Fruit fly (Drosophila melanogaster) whole organism, prepupa: Measurements from ENCODE around the gene CG3225.
A peak's percentile ranks its signal among the peaks of the same experiment; 100 is the strongest.

Experiments
- Blimp-1 ChIP-seq: fragments of 200-800 bp; sonication (Bioruptor generic); optimal IDR thresholded peaks from 3 replicates; lab custom pipeline; 2017; ENCODE audit warnings: missing biosample characterization, missing genetic modification characterization, mild to moderate bottlenecking, moderate library complexity, missing genetic modification reagents
- CG10631 ChIP-seq: fragments of 200-800 bp; sonication (Bioruptor generic); optimal IDR thresholded peaks from 2 replicates; lab custom pipeline; 2016; ENCODE audit warnings: missing biosample characterization, missing genetic modification characterization
- CG10669 ChIP-seq: fragments of 200-800 bp; sonication (Bioruptor generic); optimal IDR thresholded peaks from 3 replicates; lab custom pipeline; 2018; ENCODE audit warnings: missing biosample characterization, mild to moderate bottlenecking, missing genetic modification characterization, moderate library complexity
- CG11294 ChIP-seq: fragments of 200-800 bp; sonication (Bioruptor generic); IDR thresholded peaks from 2 replicates; pipeline ENCODE4 v1.3.6; 2022; ENCODE audit warnings: missing biosample characterization, missing genetic modification characterization
- CG11902 ChIP-seq: fragments of 200-800 bp; sonication (Bioruptor generic); optimal IDR thresholded peaks from 3 replicates; lab custom pipeline; 2016; ENCODE audit warnings: missing biosample characterization, missing genetic modification characterization
- CG15336 ChIP-seq: fragments of 200-800 bp; sonication (Bioruptor generic); IDR thresholded peaks from 2 replicates; pipeline ENCODE4 v1.3.6; 2022; ENCODE audit warnings: missing biosample characterization, missing genetic modification characterization
- CG1621 ChIP-seq: fragments of 200-800 bp; sonication (Bioruptor generic); optimal IDR thresholded peaks from 3 replicates; lab custom pipeline; 2018; ENCODE audit warnings: missing biosample characterization, mild to moderate bottlenecking, missing genetic modification characterization
- CG3032 ChIP-seq: fragments of 200-800 bp; optimal IDR thresholded peaks from 2 replicates; lab custom pipeline; 2019; ENCODE audit warnings: missing biosample characterization, mild to moderate bottlenecking, missing genetic modification characterization, moderate library complexity
- CG32006 ChIP-seq: fragments of 200-800 bp; sonication (Bioruptor generic); optimal IDR thresholded peaks from 3 replicates; lab custom pipeline; 2017; ENCODE audit warnings: missing biosample characterization, mild to moderate bottlenecking, missing genetic modification characterization
- CG34406 ChIP-seq: fragments of 200-800 bp; sonication (Bioruptor generic); optimal IDR thresholded peaks from 3 replicates; lab custom pipeline; 2016; ENCODE audit warnings: missing biosample characterization, missing genetic modification characterization
- CG3919 ChIP-seq: fragments of 200-800 bp; sonication (Bioruptor generic); optimal IDR thresholded peaks from 3 replicates; lab custom pipeline; 2016; ENCODE audit warnings: missing biosample characterization, missing genetic modification characterization
- CG4318 ChIP-seq: fragments of 200-800 bp; sonication (Bioruptor generic); optimal IDR thresholded peaks from 3 replicates; lab custom pipeline; 2017; ENCODE audit warnings: missing biosample characterization, mild to moderate bottlenecking, missing genetic modification characterization
- CG6163 ChIP-seq: fragments of 200-800 bp; sonication (Bioruptor generic); IDR thresholded peaks from 3 replicates; pipeline ENCODE4 v1.3.6; 2022; ENCODE audit warnings: missing biosample characterization, missing genetic modification characterization
- CG6276 ChIP-seq: fragments of 200-800 bp; sonication (Bioruptor generic); optimal IDR thresholded peaks from 2 replicates; lab custom pipeline; 2017; ENCODE audit warnings: missing biosample characterization, mild to moderate bottlenecking, missing genetic modification characterization
- CG6792 ChIP-seq: fragments of 200-800 bp; sonication (Bioruptor generic); optimal IDR thresholded peaks from 3 replicates; lab custom pipeline; 2016; ENCODE audit warnings: missing biosample characterization, missing genetic modification characterization
- CG6808 ChIP-seq: fragments of 200-800 bp; sonication (Bioruptor generic); optimal IDR thresholded peaks from 3 replicates; lab custom pipeline; 2017; ENCODE audit warnings: missing biosample characterization, missing genetic modification characterization, mild to moderate bottlenecking, moderate library complexity, missing genetic modification reagents
- CG6854 ChIP-seq: fragments of 200-800 bp; sonication (Bioruptor generic); optimal IDR thresholded peaks from 2 replicates; lab custom pipeline; 2017; ENCODE audit warnings: missing biosample characterization, mild to moderate bottlenecking, missing genetic modification characterization
- CG7368 ChIP-seq: fragments of 200-800 bp; sonication (Bioruptor generic); optimal IDR thresholded peaks from 3 replicates; lab custom pipeline; 2016; ENCODE audit warnings: missing biosample characterization, missing genetic modification characterization
- CG8119 ChIP-seq: fragments of 200-800 bp; sonication (Bioruptor generic); IDR thresholded peaks from 3 replicates; pipeline ENCODE4 v1.3.6; 2022; ENCODE audit warnings: missing biosample characterization, missing genetic modification characterization
- CG8319 ChIP-seq: fragments of 200-800 bp; sonication (Bioruptor generic); optimal IDR thresholded peaks from 3 replicates; lab custom pipeline; 2016; ENCODE audit warnings: missing biosample characterization, missing genetic modification characterization
- CG8632 ChIP-seq: fragments of 200-800 bp; sonication (Bioruptor generic); optimal IDR thresholded peaks from 3 replicates; lab custom pipeline; 2016; ENCODE audit warnings: missing biosample characterization, missing genetic modification characterization
- Eip78C ChIP-seq: fragments of 200-800 bp; sonication (Bioruptor generic); peaks from one replicate; lab custom pipeline; 2016; ENCODE audit warnings: missing biosample characterization, missing genetic modification characterization
- Eip93F ChIP-seq: fragments of 200-800 bp; sonication (Bioruptor generic); optimal IDR thresholded peaks from 2 replicates; lab custom pipeline; 2016; ENCODE audit warnings: missing biosample characterization, mild to moderate bottlenecking, missing genetic modification characterization
- Ets21C ChIP-seq: fragments of 200-800 bp; sonication (Bioruptor generic); optimal IDR thresholded peaks from 3 replicates; lab custom pipeline; 2016; ENCODE audit warnings: missing biosample characterization, missing genetic modification characterization
- Ets96B ChIP-seq: fragments of 200-800 bp; optimal IDR thresholded peaks from 2 replicates; lab custom pipeline; 2019; ENCODE audit warnings: missing biosample characterization, mild to moderate bottlenecking, missing genetic modification characterization, moderate library complexity
- Gug ChIP-seq: fragments of 200-800 bp; sonication (Bioruptor generic); IDR thresholded peaks from 2 replicates; pipeline ENCODE4 v1.3.6; 2022; ENCODE audit warnings: missing biosample characterization, missing genetic modification characterization
- Hr38 ChIP-seq: sonication (Bioruptor generic); optimal IDR thresholded peaks from 2 replicates; lab custom pipeline; 2016; ENCODE audit warnings: missing biosample characterization, missing genetic modification characterization
- Hr39 ChIP-seq: fragments of 200-800 bp; sonication (Bioruptor generic); optimal IDR thresholded peaks from 2 replicates; lab custom pipeline; 2016; ENCODE audit warnings: missing biosample characterization, missing genetic modification characterization
- Lpt ChIP-seq: fragments of 200-800 bp; sonication (Bioruptor generic); optimal IDR thresholded peaks from 3 replicates; lab custom pipeline; 2016; ENCODE audit warnings: missing biosample characterization, missing genetic modification characterization
- Sox102F ChIP-seq: fragments of 200-800 bp; sonication (Bioruptor generic); optimal IDR thresholded peaks from 2 replicates; lab custom pipeline; 2016; ENCODE audit warnings: missing biosample characterization, mild to moderate bottlenecking, missing genetic modification characterization
- Sox14 ChIP-seq: fragments of 200-800 bp; sonication (Bioruptor generic); optimal IDR thresholded peaks from 3 replicates; lab custom pipeline; 2016; ENCODE audit warnings: missing biosample characterization, missing genetic modification characterization
- achi ChIP-seq: fragments of 200-800 bp; sonication (Bioruptor generic); optimal IDR thresholded peaks from 3 replicates; lab custom pipeline; 2016; ENCODE audit warnings: missing biosample characterization, missing genetic modification characterization
- cyc ChIP-seq: fragments of 200-800 bp; sonication (Bioruptor generic); optimal IDR thresholded peaks from 3 replicates; lab custom pipeline; 2016; ENCODE audit warnings: missing biosample characterization, missing genetic modification characterization
- dac ChIP-seq: fragments of 200-800 bp; sonication (Bioruptor generic); optimal IDR thresholded peaks from 2 replicates; lab custom pipeline; 2017; ENCODE audit warnings: missing biosample characterization, mild to moderate bottlenecking, missing genetic modification characterization
- dsx ChIP-seq: fragments of 200-800 bp; optimal IDR thresholded peaks from 3 replicates; lab custom pipeline; 2019; ENCODE audit warnings: missing biosample characterization, mild to moderate bottlenecking, missing genetic modification characterization, moderate library complexity; ENCODE audit not compliant: poor library complexity, severe bottlenecking
- esn ChIP-seq: fragments of 200-800 bp; sonication (Bioruptor generic); optimal IDR thresholded peaks from 2 replicates; lab custom pipeline; 2016; ENCODE audit warnings: missing biosample characterization, mild to moderate bottlenecking, missing genetic modification characterization, moderate library complexity
- fd59A ChIP-seq: fragments of 200-800 bp; sonication (Bioruptor generic); optimal IDR thresholded peaks from 2 replicates; lab custom pipeline; 2017; ENCODE audit warnings: missing biosample characterization, mild to moderate bottlenecking, missing genetic modification characterization, missing genetic modification reagents
- fd85E ChIP-seq: fragments of 200-800 bp; sonication (Bioruptor generic); optimal IDR thresholded peaks from 3 replicates; lab custom pipeline; 2016; ENCODE audit warnings: missing biosample characterization, missing genetic modification characterization
- fkh ChIP-seq: fragments of 200-800 bp; sonication (Bioruptor generic); optimal IDR thresholded peaks from 3 replicates; lab custom pipeline; 2017; ENCODE audit warnings: missing biosample characterization, mild to moderate bottlenecking, missing genetic modification characterization, moderate library complexity
- lz ChIP-seq: fragments of 200-800 bp; sonication (Bioruptor generic); optimal IDR thresholded peaks from 3 replicates; lab custom pipeline; 2016; ENCODE audit warnings: missing biosample characterization, missing genetic modification characterization
- net ChIP-seq: fragments of 200-800 bp; sonication (Bioruptor generic); optimal IDR thresholded peaks from 3 replicates; lab custom pipeline; 2016; ENCODE audit warnings: missing biosample characterization, missing genetic modification characterization
- pdm3 ChIP-seq: fragments of 200-800 bp; sonication (Bioruptor generic); optimal IDR thresholded peaks from 3 replicates; lab custom pipeline; 2016; ENCODE audit warnings: missing biosample characterization, missing genetic modification characterization
- salr ChIP-seq, 2 experiments: fragments of 200-800 bp; sonication (Bioruptor generic); optimal IDR thresholded peaks; 3 replicates each; lab custom pipeline; 2016 to 2018; ENCODE audit warnings: missing biosample characterization in 2 of 2, missing genetic modification characterization in 2 of 2, mild to moderate bottlenecking in 1 of 2
- spab ChIP-seq: fragments of 200-800 bp; sonication (Bioruptor generic); optimal IDR thresholded peaks from 2 replicates; lab custom pipeline; 2017; ENCODE audit warnings: missing biosample characterization, mild to moderate bottlenecking, missing genetic modification characterization, missing genetic modification reagents
- ss ChIP-seq, 2 experiments: fragments of 200-800 bp; sonication (Bioruptor generic); optimal IDR thresholded peaks; 2 replicates in 1 of 2; 3 replicates in 1 of 2; lab custom pipeline; 2017 to 2018; ENCODE audit warnings: mild to moderate bottlenecking in 2 of 2, missing biosample characterization in 2 of 2, missing genetic modification characterization in 2 of 2, moderate library complexity in 1 of 2
- svp ChIP-seq: fragments of 200-800 bp; sonication (Bioruptor generic); peaks from one replicate; lab custom pipeline; 2016; ENCODE audit warnings: missing biosample characterization, missing genetic modification characterization
- topi ChIP-seq: fragments of 200-800 bp; sonication (Bioruptor generic); optimal IDR thresholded peaks from 3 replicates; lab custom pipeline; 2016; ENCODE audit warnings: missing biosample characterization, missing genetic modification characterization

CG3225 gene

DNA sequence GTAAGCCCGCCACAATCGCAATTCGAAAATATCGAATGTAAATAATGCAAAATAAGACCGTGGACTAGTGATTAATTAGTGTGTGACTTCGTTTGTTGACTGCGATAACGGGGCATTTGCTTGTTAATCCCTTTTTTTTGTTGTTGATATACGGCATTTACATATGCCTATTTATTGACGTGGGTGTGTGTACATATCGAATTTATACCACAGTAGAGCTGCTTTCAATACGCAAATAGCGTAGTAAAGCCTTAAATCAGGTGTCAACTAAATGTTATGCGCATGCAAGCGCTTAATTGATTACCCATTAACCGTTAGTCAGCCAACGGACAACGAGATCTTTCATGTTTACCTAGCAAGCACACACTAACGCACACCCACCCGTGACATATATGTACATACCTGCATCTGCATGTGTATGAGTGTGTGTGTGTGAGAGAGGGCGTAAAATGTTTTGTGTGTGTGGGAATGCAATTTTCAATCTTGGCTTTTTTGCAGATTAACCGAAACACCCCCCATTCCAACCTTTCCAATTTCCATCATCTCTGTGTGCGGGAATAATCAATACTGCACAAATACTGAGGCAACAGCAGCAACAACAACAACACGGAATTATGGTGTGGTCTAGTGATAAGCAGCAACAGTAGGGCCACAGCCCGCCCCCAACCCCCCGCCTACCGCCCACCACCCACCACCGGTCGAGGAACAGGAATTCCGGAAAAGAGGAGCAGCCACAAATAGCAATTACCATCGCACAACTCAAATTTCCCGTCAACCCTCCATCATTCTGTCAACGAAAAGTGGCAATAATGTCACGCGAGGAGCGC, 20.7 kb upstream of the CG3225 start:
- peak; percentile 78 for TF ChIP-seq svp (GFP tag; lab: Kevin White, UChicago)
- no peak for TF ChIP-seq CG3919 (GFP tag; lab: Kevin White, UChicago)
- peak; percentile 79 for TF ChIP-seq fkh (GFP tag; lab: Kevin White, UChicago)

DNA sequence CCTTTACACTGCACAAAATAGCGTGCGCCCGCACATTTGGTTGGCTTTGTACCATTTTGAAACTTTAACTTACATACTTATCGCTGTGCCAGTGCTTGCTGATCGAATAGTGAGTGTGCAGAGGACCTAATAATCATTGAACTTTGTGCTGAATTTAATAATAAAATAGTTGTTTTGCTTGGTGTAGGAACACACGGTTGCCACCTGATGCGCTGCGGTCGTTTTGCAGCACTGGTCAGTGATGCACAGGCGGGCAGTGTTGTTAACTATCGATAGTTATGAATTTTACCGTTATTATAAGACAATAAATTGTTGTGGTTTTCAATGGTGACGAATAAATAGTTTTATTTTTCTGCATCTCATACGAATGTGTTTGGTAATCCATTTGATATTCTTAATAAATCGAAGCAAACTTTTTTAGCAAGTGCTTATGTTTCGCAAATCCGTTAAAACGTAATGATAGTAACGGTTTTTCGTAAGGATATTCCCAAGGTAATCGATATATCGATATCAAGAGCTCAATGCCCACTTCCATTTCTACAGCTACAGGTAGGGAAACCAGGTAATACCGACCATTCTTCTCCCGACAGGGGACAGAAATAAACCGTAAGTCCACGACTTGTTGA, 19.8 kb upstream of the CG3225 start, which contains the start of the genes tank and CG12194:
tank (minus strand) TSS at position 228 of the 626 bp plus-strand sequence.
CG12194 (plus strand) TSS at position 576 of the 626 bp plus-strand sequence.
- TF ChIP-seq CG11294 (GFP tag; lab: Robert Waterston, UW), result peak; percentile 99
- TF ChIP-seq CG6808 (GFP tag; lab: Kevin White, UChicago), result peak; percentile 94
- peak; percentile 100 for TF ChIP-seq CG6163
- TF ChIP-seq Hr39 (GFP tag; lab: Kevin White, UChicago), result peak; percentile 99
- TF ChIP-seq pdm3 (GFP tag; lab: Kevin White, UChicago), result peak; percentile 99
- peak; percentile 99 for TF ChIP-seq CG1621 (tag; lab: Kevin White, UChicago)
- TF ChIP-seq Hr38 (GFP tag; lab: Kevin White, UChicago), result peak; percentile 95
- TF ChIP-seq dac, result peak; percentile 100
- peak; percentile 82 for TF ChIP-seq Blimp-1 (GFP tag; lab: Kevin White, UChicago)
- peak; percentile 98 for TF ChIP-seq Ets21C
- TF ChIP-seq CG4318 (GFP tag; lab: Kevin White, UChicago), result peak; percentile 99
- peak; percentile 99 for TF ChIP-seq Ets96B (tag; lab: Kevin White, UChicago)
- peak; percentile 95 for TF ChIP-seq Eip93F (GFP tag; lab: Kevin White, UChicago)
- TF ChIP-seq Eip78C (GFP tag; lab: Kevin White, UChicago), result peak; percentile 100
- TF ChIP-seq spab (GFP tag; lab: Kevin White, UChicago), result peak; percentile 98
- TF ChIP-seq ss (GFP tag; optimal IDR thresholded peaks at IDR 0.05; lab: Kevin White, UChicago), result peak; percentile 91 to 94
- peak; percentile 97 for TF ChIP-seq fd85E (GFP tag; lab: Kevin White, UChicago)
- TF ChIP-seq dsx (GFP tag; lab: Kevin White, UChicago), result peak; percentile 96
- TF ChIP-seq Lpt (GFP tag; lab: Kevin White, UChicago), result peak; percentile 99
- peak; percentile 99 for TF ChIP-seq esn (GFP tag; lab: Kevin White, UChicago)
- peak; percentile 99 for TF ChIP-seq Sox102F (GFP tag; lab: Kevin White, UChicago)
- TF ChIP-seq net (GFP tag; lab: Kevin White, UChicago), result peak; percentile 100
- peak; percentile 99 for TF ChIP-seq topi
- peak; percentile 98 to 99 for TF ChIP-seq salr (GFP tag; optimal IDR thresholded peaks at IDR 0.05; lab: Kevin White, UChicago)
- peak; percentile 98 for TF ChIP-seq CG34406 (GFP tag; lab: Kevin White, UChicago)
- TF ChIP-seq CG7368 (GFP tag; lab: Kevin White, UChicago), result peak; percentile 99
- TF ChIP-seq CG32006 (GFP tag; lab: Kevin White, UChicago), result peak; percentile 100
- peak; percentile 95 for TF ChIP-seq CG6854 (GFP tag; lab: Kevin White, UChicago)
- TF ChIP-seq CG3032 (tag; lab: Kevin White, UChicago), result peak; percentile 98
- peak; percentile 98 for TF ChIP-seq CG8319 (GFP tag; lab: Kevin White, UChicago)
- peak; percentile 99 for TF ChIP-seq cyc
- peak; percentile 99 for TF ChIP-seq CG10669 (GFP tag; lab: Kevin White, UChicago)
- peak; percentile 100 for TF ChIP-seq Sox14 (GFP tag; lab: Kevin White, UChicago)
- peak; percentile 99 for TF ChIP-seq CG6792 (GFP tag; lab: Kevin White, UChicago)
- peak; percentile 99 for TF ChIP-seq CG6276 (GFP tag; lab: Kevin White, UChicago)
- TF ChIP-seq achi, result peak; percentile 99
- TF ChIP-seq lz (GFP tag; lab: Kevin White, UChicago), result peak; percentile 99
- TF ChIP-seq fd59A, result peak; percentile 98
- TF ChIP-seq Gug (GFP tag; lab: Robert Waterston, UW), result peak; percentile 99
- TF ChIP-seq CG11902 (GFP tag; lab: Kevin White, UChicago), result peak; percentile 98
- peak; percentile 99 for TF ChIP-seq CG10631 (GFP tag; lab: Kevin White, UChicago)
- TF ChIP-seq CG8119 (GFP tag; lab: Robert Waterston, UW), result peak; percentile 99
- peak; percentile 100 for TF ChIP-seq CG3919 (GFP tag; lab: Kevin White, UChicago)
- TF ChIP-seq CG15336 (GFP tag; lab: Robert Waterston, UW), result peak; percentile 100
- peak; percentile 98 for TF ChIP-seq CG8632 (GFP tag; lab: Kevin White, UChicago)
